Fruit fly (Drosophila melanogaster) Kc167 (cell line): Measurements from ENCODE around the gene Cks85A.

ENCODE experiments used
- Myc ChIP-seq: fragments of >200 bp; optimal IDR thresholded peaks from 2 replicates; lab custom pipeline; 2017; ENCODE audit warnings: missing external identifiers
- Sin3A ChIP-seq: fragments of >200 bp; optimal IDR thresholded peaks from 2 replicates; lab custom pipeline; 2018; ENCODE audit warnings: missing external identifiers
- h ChIP-seq: fragments of >200 bp; optimal IDR thresholded peaks from 3 replicates; lab custom pipeline; 2018; ENCODE audit warnings: missing external identifiers
- insv ChIP-seq: fragments of >200 bp; optimal IDR thresholded peaks from 3 replicates; lab custom pipeline; 2018; ENCODE audit warnings: missing external identifiers
- psq ChIP-seq: fragments of >200 bp; optimal IDR thresholded peaks from 2 replicates; lab custom pipeline; 2017; ENCODE audit warnings: missing external identifiers
- ttk ChIP-seq: sonication (Bioruptor generic); optimal IDR thresholded peaks from 2 replicates; lab custom pipeline; 2017; ENCODE audit warnings: missing external identifiers

The Cks85A gene

DNA sequence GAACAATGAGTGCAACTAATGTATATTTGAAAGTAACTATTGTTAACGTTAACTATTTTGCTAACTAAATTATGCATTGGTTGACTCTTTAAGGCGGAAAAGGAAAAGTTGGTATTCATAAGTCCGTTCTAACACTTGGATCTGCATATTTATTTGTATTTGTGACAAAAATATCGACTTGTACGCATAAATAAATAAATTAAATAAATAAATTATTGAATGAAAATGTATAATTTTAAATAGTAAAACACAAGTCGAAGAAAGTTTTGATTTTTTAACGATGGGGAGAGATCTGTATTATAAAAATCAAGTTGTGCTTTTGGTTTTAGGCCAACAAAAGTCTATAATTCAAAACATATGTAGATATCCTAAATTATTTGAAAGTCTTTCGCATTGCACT, 50.7 kb downstream of the Cks85A start, which contains the start of gene CG8036:
TSS of gene CG8036 (plus strand) at position 301 of the 400 bp plus-strand sequence.
- TF ChIP-seq insv (lab: Kevin White, UChicago) (no peak), h (lab: Kevin White, UChicago) (no peak), Sin3A (lab: Kevin White, UChicago) (no peak), Myc (no peak), psq (no peak), ttk (lab: Kevin White, UChicago) (no peak)

DNA sequence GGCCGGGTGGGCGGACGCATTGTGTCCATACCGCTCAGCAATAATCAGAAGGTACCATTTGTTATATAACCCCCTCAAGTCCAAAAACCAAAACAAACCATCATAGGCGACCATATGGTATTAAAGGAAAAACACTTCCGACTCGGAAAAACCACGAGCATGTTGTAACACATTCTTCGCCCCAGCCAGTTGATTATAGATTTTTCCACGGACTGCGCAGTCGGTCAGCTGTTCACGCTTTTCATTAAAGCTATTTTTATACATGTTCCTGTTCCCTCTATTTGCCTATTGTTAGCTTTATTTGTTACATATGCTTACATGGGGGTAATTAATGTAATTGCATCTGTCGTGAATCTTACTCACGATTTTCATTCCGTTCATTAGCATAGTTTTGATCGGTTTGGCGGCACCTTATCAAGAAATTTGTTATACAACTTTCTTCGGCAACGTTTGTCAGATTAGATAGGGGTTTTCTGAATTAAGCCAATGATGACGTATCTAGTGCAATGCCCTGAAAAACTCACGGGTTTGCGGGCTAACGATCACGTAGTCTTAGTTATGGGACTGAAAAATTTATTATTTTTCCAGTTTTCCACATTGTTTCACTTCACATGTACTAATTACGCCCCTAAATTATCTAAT, 53.4 kb downstream of the Cks85A start:
- TF ChIP-seq ttk (lab: Kevin White, UChicago): no peak
- no peak for TF ChIP-seq psq
- TF ChIP-seq h (lab: Kevin White, UChicago): no peak
- TF ChIP-seq Sin3A (lab: Kevin White, UChicago): no peak
- no peak for TF ChIP-seq Myc
- no peak for TF ChIP-seq insv (lab: Kevin White, UChicago)

DNA sequence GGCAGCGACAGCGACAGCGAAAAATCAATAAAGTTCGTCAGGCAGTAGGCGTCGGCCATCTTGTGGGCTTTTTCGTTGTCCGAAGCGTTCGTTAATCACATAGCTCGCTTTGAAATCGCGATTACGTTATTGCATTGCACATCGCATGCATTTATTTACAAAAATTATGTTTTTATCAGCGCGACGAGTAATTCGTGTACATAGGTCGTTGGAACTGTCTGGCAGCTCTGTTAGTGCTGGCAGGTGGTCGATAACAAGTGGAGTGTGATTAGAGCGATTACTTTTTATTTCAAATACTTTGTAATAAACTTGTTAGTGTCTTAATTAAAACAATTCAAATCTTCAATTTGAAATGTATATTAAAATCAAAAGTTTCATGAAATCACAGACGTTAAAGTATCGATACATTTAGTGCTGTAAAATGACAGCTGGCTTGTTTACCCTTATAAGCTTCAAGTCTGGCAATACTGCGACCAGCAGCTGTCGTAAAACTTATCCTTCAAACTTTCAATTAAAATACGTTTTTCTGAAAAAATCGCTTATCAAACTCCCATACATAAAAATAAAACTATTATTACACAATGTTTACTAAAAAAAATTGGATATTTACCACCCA, 54.5 kb downstream of the Cks85A start, which contains the start of gene CG8032:
TSS of gene CG8032 (plus strand) at position 448 of the 616 bp plus-strand sequence.
- no peak for TF ChIP-seq psq
- TF ChIP-seq ttk (lab: Kevin White, UChicago): no peak
- TF ChIP-seq Sin3A (lab: Kevin White, UChicago): no peak
- no peak for TF ChIP-seq insv (lab: Kevin White, UChicago)
- no peak for TF ChIP-seq h (lab: Kevin White, UChicago)
- TF ChIP-seq Myc: no peak
